Fruit fly (Drosophila melanogaster) S2 (cell line): ENCODE data around the gene Obp73a.

Experiments used
- CG8478 ChIP-seq: fragments of >200 bp; optimal IDR thresholded peaks from 2 replicates; lab custom pipeline; 2018
- CTCF ChIP-seq, 2 experiments: fragments of >200 bp; optimal IDR thresholded peaks; 2 replicates each; lab custom pipeline; 2018

- TF ChIP-seq CTCF (optimal IDR thresholded peaks at IDR 0.05; lab: Kevin White, UChicago) (peak; percentile 75 to 76), CG8478 (lab: Kevin White, UChicago) (no peak)
Measured at dm6 chr3L:16896408-16896807, 47.8 kb upstream of the Obp73a start.
